Worm (Caenorhabditis elegans): ENCODE measurements around the gene C45B11.9.

Gene C45B11.9

DNA sequence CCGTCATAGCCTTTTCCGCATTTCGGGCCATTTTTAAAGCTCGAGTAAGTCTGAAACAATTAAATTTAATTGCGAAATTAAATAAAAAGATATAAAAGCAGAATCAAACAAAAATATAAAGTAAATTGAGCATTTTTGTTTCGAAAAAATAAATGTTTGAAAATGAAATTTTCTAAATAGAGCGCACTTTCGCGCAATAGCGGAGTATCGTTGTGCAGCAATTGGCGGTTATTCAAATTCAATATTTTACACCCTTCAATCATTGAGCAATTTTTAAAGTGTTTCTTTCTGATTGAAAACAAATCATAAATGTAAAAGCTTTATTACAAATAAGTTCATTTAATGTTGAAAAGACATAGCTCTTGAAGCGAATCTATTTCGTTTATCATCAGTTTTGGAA, 39.5 kb upstream of the C45B11.9 start, which contains the start of gene isy-1 (continued):
- TF ChIP-seq lin-15B (tag; optimal IDR thresholded peaks at IDR 0.05) (peak; percentile 34), jun-1 (tag; optimal IDR thresholded peaks at IDR 0.05) (no peak), daf-16 (GFP tag; optimal IDR thresholded peaks at IDR 0.05) (no peak), daf-16 (tag; optimal IDR thresholded peaks at IDR 0.05) (peak; percentile 19), ZK546.5 (tag; optimal IDR thresholded peaks at IDR 0.05) (no peak), saeg-2 (GFP tag; IDR thresholded peaks at IDR 0.05) (no peak), pha-4 (GFP tag; IDR thresholded peaks at IDR 0.05) (no peak), pha-4 (tag; optimal IDR thresholded peaks at IDR 0.05) (peak; percentile 13), set-16 (GFP tag; IDR thresholded peaks at IDR 0.05) (no peak), mep-1 (tag; optimal IDR thresholded peaks at IDR 0.05) (no peak), nhr-102 (tag; optimal IDR thresholded peaks at IDR 0.05) (no peak), nhr-76 (tag; optimal IDR thresholded peaks at IDR 0.05) (no peak), sdz-12 (GFP tag; optimal IDR thresholded peaks at IDR 0.05) (no peak), vab-7 (GFP tag; IDR thresholded peaks at IDR 0.05) (no peak), dmd-8 (GFP tag; IDR thresholded peaks at IDR 0.05) (no peak), zag-1 (tag; optimal IDR thresholded peaks at IDR 0.05) (no peak), daf-19 (GFP tag; conservative IDR thresholded peaks at IDR 0.05) (no peak), F10B5.3 (tag; optimal IDR thresholded peaks at IDR 0.05) (no peak), lir-3 (tag; optimal IDR thresholded peaks at IDR 0.05) (no peak), aha-1 (tag) (no peak), lin-39 (tag; optimal IDR thresholded peaks at IDR 0.05) (no peak), lsy-2 (tag; optimal IDR thresholded peaks at IDR 0.05) (peak in 1 of 2 experiments; percentile 86), F26F4.8 (GFP tag; conservative IDR thresholded peaks at IDR 0.05) (no peak), mes-2 (tag; optimal IDR thresholded peaks at IDR 0.05; ENCODE audit: poor library complexity, severe bottlenecking) (no peak), ama-1 (optimal IDR thresholded peaks at IDR 0.05) (no peak), hlh-30 (tag; optimal IDR thresholded peaks at IDR 0.05; ENCODE audit: insufficient read depth) (peak; percentile 54), nhr-25 (tag; optimal IDR thresholded peaks at IDR 0.05; ENCODE audit: borderline replicate concordance, insufficient read depth) (no peak), lin-38 (GFP tag; IDR thresholded peaks at IDR 0.05) (peak; percentile 89), madf-5 (GFP tag; IDR thresholded peaks at IDR 0.05) (no peak), mdl-1 (tag; optimal IDR thresholded peaks at IDR 0.05) (no peak), F37D6.2 (tag; optimal IDR thresholded peaks at IDR 0.05) (no peak), lin-29 (GFP tag; IDR thresholded peaks at IDR 0.05) (no peak), dmd-9 (GFP tag; IDR thresholded peaks at IDR 0.05) (no peak), snpc-1.2 (GFP tag; IDR thresholded peaks at IDR 0.05) (no peak), ceh-44 (GFP tag; IDR thresholded peaks at IDR 0.05) (no peak), rbr-2 (tag; optimal IDR thresholded peaks at IDR 0.05) (peak; percentile 16), hlh-11 (tag; optimal IDR thresholded peaks at IDR 0.05) (no peak), ceh-32 (tag; optimal IDR thresholded peaks at IDR 0.05; ENCODE audit: poor library complexity) (no peak), mxl-3 (GFP tag; optimal IDR thresholded peaks at IDR 0.05) (no peak), ctbp-1 (GFP tag; IDR thresholded peaks at IDR 0.05) (no peak), madf-9 (GFP tag; conservative IDR thresholded peaks at IDR 0.05) (no peak), cey-2 (tag; optimal IDR thresholded peaks at IDR 0.05; ENCODE audit: borderline replicate concordance, insufficient read depth) (no peak), fos-1 (tag; optimal IDR thresholded peaks at IDR 0.05) (no peak), daf-8 (GFP tag; IDR thresholded peaks at IDR 0.05) (no peak), nhr-6 (tag; optimal IDR thresholded peaks at IDR 0.05) (peak; percentile 70), aly-2 (tag; optimal IDR thresholded peaks at IDR 0.05) (no peak), nhr-28 (tag; optimal IDR thresholded peaks at IDR 0.05) (peak; percentile 53), T20F7.1 (GFP tag; optimal IDR thresholded peaks at IDR 0.05) (peak; percentile 96), ZK337.2 (GFP tag; IDR thresholded peaks at IDR 0.05) (no peak), gei-8 (GFP tag; optimal IDR thresholded peaks at IDR 0.05) (no peak), nhr-237 (tag; optimal IDR thresholded peaks at IDR 0.05) (no peak), nhr-48 (tag; optimal IDR thresholded peaks at IDR 0.05) (no peak)

Measured in whole organism, L4 larva.